Worm (Caenorhabditis elegans) whole organism, early embryonic: ENCODE measurements around the gene K05F6.14.

ENCODE experiments used
- F13C5.2 ChIP-seq: sonication (generic microtip); optimal IDR thresholded peaks from 2 replicates; lab custom pipeline; 2017; ENCODE audit warnings: mild to moderate bottlenecking, missing genetic modification characterization, inconsistent platforms, missing compliant biosample characterization
- ama-1 ChIP-seq: fragments of 150-350 bp; optimal IDR thresholded peaks from 2 replicates; lab custom pipeline; 2014
- ceh-13 ChIP-seq: fragments of 200-800 bp; sonication (Bioruptor generic); optimal IDR thresholded peaks from 2 replicates; lab custom pipeline; 2018; ENCODE audit warnings: mild to moderate bottlenecking, missing genetic modification characterization, missing compliant biosample characterization
- flt-1 ChIP-seq: fragments of 200-800 bp; sonication (Bioruptor generic); IDR thresholded peaks from 2 replicates; pipeline ENCODE4 v1.3.6; 2022; ENCODE audit warnings: missing genetic modification characterization, missing compliant biosample characterization
- hnd-1 ChIP-seq: sonication (generic microtip); optimal IDR thresholded peaks from 2 replicates; lab custom pipeline; 2016; ENCODE audit warnings: missing genetic modification characterization, missing compliant biosample characterization
- pes-1 ChIP-seq: fragments of 200-800 bp; sonication (Bioruptor generic); IDR thresholded peaks from 2 replicates; pipeline ENCODE4 v1.3.6; 2022; ENCODE audit warnings: missing genetic modification reagents, missing genetic modification characterization, missing compliant biosample characterization
- scrt-1 ChIP-seq: fragments of 200-800 bp; sonication (Bioruptor generic); IDR thresholded peaks from 2 replicates; pipeline ENCODE4 v1.3.6; 2022; ENCODE audit warnings: missing genetic modification characterization, missing compliant biosample characterization
- sea-1 ChIP-seq: fragments of 200-800 bp; sonication (Bioruptor generic); conservative IDR thresholded peaks from 2 replicates; pipeline ENCODE4 v1.3.6; 2022; ENCODE audit warnings: missing genetic modification characterization, missing compliant biosample characterization
- tbx-11 ChIP-seq: fragments of 200-800 bp; sonication (Bioruptor generic); IDR thresholded peaks from 2 replicates; pipeline ENCODE4 v1.3.6; 2022; ENCODE audit warnings: missing genetic modification characterization, missing compliant biosample characterization
- tra-4 ChIP-seq: sonication (generic microtip); optimal IDR thresholded peaks from 2 replicates; lab custom pipeline; 2017; ENCODE audit warnings: missing genetic modification characterization, missing compliant biosample characterization

ce11 chrII:1571032-1571431 lies 9.1 kb downstream of the K05F6.14 start, which contains the start of gene fbxb-46:
- TF ChIP-seq ama-1: no peak
- no peak for TF ChIP-seq tra-4 (tag; lab: Kevin White, UChicago)
- no peak for TF ChIP-seq pes-1 (GFP tag; lab: Robert Waterston, UW)
- no peak for TF ChIP-seq F13C5.2 (tag; lab: Kevin White, UChicago)
- TF ChIP-seq flt-1 (GFP tag; lab: Robert Waterston, UW): no peak
- no peak for TF ChIP-seq tbx-11 (GFP tag; lab: Robert Waterston, UW)
- no peak for TF ChIP-seq sea-1
- no peak for TF ChIP-seq scrt-1 (GFP tag; lab: Robert Waterston, UW)
- TF ChIP-seq ceh-13 (GFP tag; lab: Kevin White, UChicago): no peak
- no peak for TF ChIP-seq hnd-1 (tag; lab: Kevin White, UChicago)
